Worm (Caenorhabditis elegans) whole organism, mixed stage, embryonic: ENCODE results near the gene F38B7.17.

ENCODE experiments used
- M03D4.4 ChIP-seq: sonication (generic microtip); optimal IDR thresholded peaks from 2 replicates; lab custom pipeline; 2017; ENCODE audit warnings: mild to moderate bottlenecking, missing genetic modification characterization, missing compliant biosample characterization
- bed-3 ChIP-seq: fragments of 200-800 bp; sonication (Bioruptor generic); optimal IDR thresholded peaks from 3 replicates; lab custom pipeline; 2018; ENCODE audit warnings: mild to moderate bottlenecking, missing genetic modification characterization, moderate library complexity, missing compliant biosample characterization
- blmp-1 ChIP-seq: fragments of 150-350 bp; optimal IDR thresholded peaks from 2 replicates; lab custom pipeline; 2014; ENCODE audit warnings: missing biosample characterization, missing genetic modification characterization
- ceh-43 ChIP-seq: fragments of 200-800 bp; sonication (Bioruptor generic); optimal IDR thresholded peaks from 2 replicates; lab custom pipeline; 2018; ENCODE audit warnings: mild to moderate bottlenecking, missing genetic modification characterization, moderate library complexity, missing compliant biosample characterization
- ceh-83 ChIP-seq: fragments of 200-800 bp; sonication (Bioruptor generic); optimal IDR thresholded peaks from 2 replicates; lab custom pipeline; 2018; ENCODE audit warnings: mild to moderate bottlenecking, missing genetic modification characterization, missing compliant biosample characterization
- ces-1 ChIP-seq: fragments of 150-350 bp; optimal IDR thresholded peaks from 2 replicates; lab custom pipeline; 2014; ENCODE audit warnings: missing biosample characterization, missing genetic modification reagents, missing genetic modification characterization
- cnd-1 ChIP-seq: fragments of 200-800 bp; sonication (Bioruptor generic); optimal IDR thresholded peaks from 2 replicates; lab custom pipeline; 2018; ENCODE audit warnings: mild to moderate bottlenecking, missing genetic modification characterization, missing compliant biosample characterization
- elt-3 ChIP-seq: fragments of 150-350 bp; optimal IDR thresholded peaks from 2 replicates; lab custom pipeline; 2014; ENCODE audit warnings: missing biosample characterization, missing genetic modification characterization
- flh-1 ChIP-seq: fragments of 200-800 bp; sonication (Bioruptor generic); optimal IDR thresholded peaks from 2 replicates; lab custom pipeline; 2018; ENCODE audit warnings: mild to moderate bottlenecking, missing genetic modification characterization, moderate library complexity, missing compliant biosample characterization
- ham-2 ChIP-seq: fragments of 200-800 bp; sonication (Bioruptor generic); optimal IDR thresholded peaks from 2 replicates; lab custom pipeline; 2018; ENCODE audit warnings: mild to moderate bottlenecking, missing genetic modification characterization, missing compliant biosample characterization
- hlh-1 ChIP-seq: fragments of 150-350 bp; optimal IDR thresholded peaks from 2 replicates; lab custom pipeline; 2014; ENCODE audit warnings: missing biosample characterization, missing genetic modification reagents, missing genetic modification characterization
- lsy-2 ChIP-seq: fragments of 150-350 bp; optimal IDR thresholded peaks from 2 replicates; lab custom pipeline; 2014; ENCODE audit warnings: missing biosample characterization, missing genetic modification characterization
- mab-5 ChIP-seq: fragments of 150-350 bp; optimal IDR thresholded peaks from 2 replicates; lab custom pipeline; 2014; ENCODE audit warnings: missing biosample characterization, missing genetic modification characterization
- mls-2 ChIP-seq: sonication (generic microtip); optimal IDR thresholded peaks from 2 replicates; lab custom pipeline; 2016; ENCODE audit warnings: mild to moderate bottlenecking, missing genetic modification characterization, moderate library complexity, missing compliant biosample characterization
- nhr-12 ChIP-seq: fragments of 150-350 bp; optimal IDR thresholded peaks from 2 replicates; lab custom pipeline; 2014; ENCODE audit warnings: missing biosample characterization, missing genetic modification characterization
- nhr-237 ChIP-seq: fragments of 150-350 bp; optimal IDR thresholded peaks from 2 replicates; lab custom pipeline; 2014; ENCODE audit warnings: missing biosample characterization, missing genetic modification characterization
- nhr-28 ChIP-seq: fragments of 150-350 bp; optimal IDR thresholded peaks from 2 replicates; lab custom pipeline; 2014; ENCODE audit warnings: missing biosample characterization, missing genetic modification characterization
- pha-4 ChIP-seq: fragments of 150-350 bp; optimal IDR thresholded peaks from 2 replicates; lab custom pipeline; 2018; ENCODE audit warnings: missing biosample characterization, missing genetic modification reagents, missing genetic modification characterization
- unc-62 ChIP-seq: fragments of 150-350 bp; optimal IDR thresholded peaks from 2 replicates; lab custom pipeline; 2014; ENCODE audit warnings: missing biosample characterization, missing genetic modification reagents, missing genetic modification characterization

The F38B7.17 gene

DNA sequence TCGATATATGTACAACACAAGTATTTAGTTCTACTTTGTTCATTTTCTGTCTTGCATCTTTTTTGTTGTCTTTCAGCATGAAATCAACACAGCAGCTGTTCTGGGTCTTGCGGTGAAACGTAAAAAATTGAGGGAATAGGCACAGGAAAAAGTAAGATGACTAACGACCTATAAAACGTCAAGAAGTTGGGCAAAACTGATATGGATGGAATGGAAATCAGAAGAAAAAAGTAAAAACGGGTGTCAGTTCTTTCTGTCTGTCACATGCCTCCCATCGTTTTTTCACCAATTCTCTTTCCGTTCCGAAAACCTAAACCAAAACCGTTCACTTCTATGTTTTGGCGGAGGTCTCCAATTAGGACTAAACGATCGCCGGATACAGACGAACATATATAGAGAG is 47.8 kb downstream of the F38B7.17 start:
- no peak for TF ChIP-seq mab-5 (tag; lab: Kevin White, UChicago)
- TF ChIP-seq bed-3 (GFP tag; lab: Kevin White, UChicago) = no peak
- no peak for TF ChIP-seq lsy-2 (tag; lab: Kevin White, UChicago)
- TF ChIP-seq ces-1 (GFP tag; lab: Kevin White, UChicago) = no peak
- no peak for TF ChIP-seq mls-2 (tag; lab: Kevin White, UChicago)
- no peak for TF ChIP-seq cnd-1 (tag; lab: Kevin White, UChicago)

DNA sequence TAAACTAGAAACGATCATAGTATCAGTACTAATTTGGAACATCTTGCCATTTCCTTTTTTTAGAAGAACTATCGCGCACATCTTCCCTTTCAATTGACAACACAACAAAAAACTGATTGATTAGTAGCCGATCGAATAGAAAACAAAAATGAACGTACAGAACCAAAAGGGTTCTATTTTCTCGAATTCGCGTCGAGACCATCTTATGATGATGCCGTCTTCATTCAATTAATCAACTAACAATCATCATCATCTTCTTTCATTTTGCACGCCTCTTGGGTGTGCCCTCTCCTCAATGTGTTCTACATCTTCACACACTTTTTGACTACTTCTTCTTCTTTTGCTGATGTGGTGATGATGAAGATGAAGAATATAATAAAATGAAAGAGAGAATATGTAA is 49.0 kb downstream of the F38B7.17 start:
- TF ChIP-seq nhr-12 (tag; lab: Kevin White, UChicago) (no peak), blmp-1 (no peak), pha-4 (tag; lab: Kevin White, UChicago) (no peak), hlh-1 (tag; lab: Kevin White, UChicago) (no peak), ceh-43 (GFP tag; lab: Kevin White, UChicago) (no peak), ham-2 (GFP tag; lab: Kevin White, UChicago) (no peak), M03D4.4 (tag; lab: Kevin White, UChicago) (no peak), bed-3 (GFP tag; lab: Kevin White, UChicago) (no peak), ceh-83 (GFP tag; lab: Kevin White, UChicago) (no peak), flh-1 (no peak), lsy-2 (tag; lab: Kevin White, UChicago) (no peak), nhr-28 (tag; lab: Kevin White, UChicago) (no peak), nhr-237 (tag; lab: Kevin White, UChicago) (no peak), unc-62 (no peak), elt-3 (tag; lab: Kevin White, UChicago) (no peak)
